Fruit fly (Drosophila melanogaster): ENCODE data around the gene CG6650.

CG6650 gene

dm6 chr3L:14036867-14037313 lies 5.6 kb downstream of the CG6650 start, which contains the start of gene Hsp110 (continued):
- TF ChIP-seq CG11723 (GFP tag; optimal IDR thresholded peaks at IDR 0.05) (no peak), nau (GFP tag; optimal IDR thresholded peaks at IDR 0.05) (no peak), H15 (GFP tag; IDR thresholded peaks at IDR 0.05) (no peak), fu2 (GFP tag; optimal IDR thresholded peaks at IDR 0.05) (no peak), CG12236 (GFP tag; optimal IDR thresholded peaks at IDR 0.05) (no peak), B-H1 (GFP tag; IDR thresholded peaks at IDR 0.05) (no peak), chm (GFP tag; IDR thresholded peaks at IDR 0.05) (no peak), CG11696 (GFP tag; IDR thresholded peaks at IDR 0.05) (no peak), CG3065 (GFP tag; optimal IDR thresholded peaks at IDR 0.05) (no peak), Blimp-1 (GFP tag; optimal IDR thresholded peaks at IDR 0.05) (no peak), CG30403 (GFP tag; optimal IDR thresholded peaks at IDR 0.05) (peak; percentile 11), Sry-δ (GFP tag; optimal IDR thresholded peaks at IDR 0.05) (peak; percentile 98), dmrt11E (tag; optimal IDR thresholded peaks at IDR 0.05) (no peak), CkIIα-i1 (GFP tag; IDR thresholded peaks at IDR 0.05) (no peak), CG32772 (GFP tag; IDR thresholded peaks at IDR 0.05) (peak; percentile 55; the same call in 1 of the 2 replicates), CG2120 (GFP tag; optimal IDR thresholded peaks at IDR 0.05) (peak; percentile 51), CG18011 (GFP tag; optimal IDR thresholded peaks at IDR 0.05) (no peak), onecut (GFP tag; IDR thresholded peaks at IDR 0.05) (peak; percentile 66), CG10979 (tag; optimal IDR thresholded peaks at IDR 0.05) (peak; percentile 25), B-H2 (GFP tag; optimal IDR thresholded peaks at IDR 0.05) (peak; percentile 45), stc (GFP tag; IDR thresholded peaks at IDR 0.05) (no peak), cwo (GFP tag; optimal IDR thresholded peaks at IDR 0.05) (peak; percentile 93), CG8924 (tag; optimal IDR thresholded peaks at IDR 0.05) (peak; percentile 22), danr (GFP tag; IDR thresholded peaks at IDR 0.05) (no peak), CG14014 (GFP tag; IDR thresholded peaks at IDR 0.05) (no peak), Doc2 (GFP tag; IDR thresholded peaks at IDR 0.05) (no peak), CG43689 (GFP tag; IDR thresholded peaks at IDR 0.05) (no peak), NFAT (GFP tag; IDR thresholded peaks at IDR 0.05) (peak; percentile 81), Dbx (GFP tag; IDR thresholded peaks at IDR 0.05) (peak; percentile 72; the same call in 2 of the 3 replicates), sisA (GFP tag; IDR thresholded peaks at IDR 0.05) (no peak), bcd (GFP tag; optimal IDR thresholded peaks at IDR 0.05) (no peak), CG8478 (optimal IDR thresholded peaks at IDR 0.05) (no peak), nerfin-2 (GFP tag; IDR thresholded peaks at IDR 0.05; ENCODE audit: partially characterized antibody) (peak; percentile 98), Ets97D (GFP tag; optimal IDR thresholded peaks at IDR 0.05) (peak; percentile 62), ab (GFP tag; optimal IDR thresholded peaks at IDR 0.05) (no peak), CG6654 (GFP tag; optimal IDR thresholded peaks at IDR 0.05) (no peak), HHEX (GFP tag; optimal IDR thresholded peaks at IDR 0.05) (no peak), CG13287 (GFP tag; IDR thresholded peaks at IDR 0.05; ENCODE audit: partially characterized antibody) (peak; percentile 99), pum (GFP tag; optimal IDR thresholded peaks at IDR 0.05) (no peak), fd102C (GFP tag; optimal IDR thresholded peaks at IDR 0.05) (no peak), rib (GFP tag; IDR thresholded peaks at IDR 0.05) (peak; percentile 81), zen2 (GFP tag; IDR thresholded peaks at IDR 0.05; ENCODE audit: partially characterized antibody) (peak; percentile 99), grau (tag; optimal IDR thresholded peaks at IDR 0.05) (peak; percentile 16), Atf-2 (GFP tag; optimal IDR thresholded peaks at IDR 0.05) (no peak), Pdp1 (GFP tag; optimal IDR thresholded peaks at IDR 0.05) (peak in 1 of 2 experiments; percentile 42), unpg (GFP tag; optimal IDR thresholded peaks at IDR 0.05) (peak; percentile 7), jing (GFP tag; optimal IDR thresholded peaks at IDR 0.05) (no peak), sob (GFP tag; IDR thresholded peaks at IDR 0.05) (peak; percentile 37; the same call in 1 of the 2 replicates), Optix (GFP tag; IDR thresholded peaks at IDR 0.05) (no peak), CG9797 (GFP tag; optimal IDR thresholded peaks at IDR 0.05) (no peak), CG1233 (GFP tag; optimal IDR thresholded peaks at IDR 0.05) (no peak), Ssrp (tag; optimal IDR thresholded peaks at IDR 0.05) (no peak)

All from whole organism, embryonic.